Worm (Caenorhabditis elegans) whole organism, late embryonic: ENCODE data around the gene F44A6.3.

Experiments
- K09A11.1 ChIP-seq: sonication (generic microtip); optimal IDR thresholded peaks from 2 replicates; lab custom pipeline; 2017; ENCODE audit warnings: antibody characterized with exemption, mild to moderate bottlenecking, missing genetic modification characterization, missing compliant biosample characterization; ENCODE audit not compliant: insufficient read depth
- ceh-34 ChIP-seq: sonication (generic microtip); optimal IDR thresholded peaks from 2 replicates; lab custom pipeline; 2016; ENCODE audit warnings: mild to moderate bottlenecking, missing genetic modification characterization, missing compliant biosample characterization
- ceh-6 ChIP-seq: fragments of 200-800 bp; sonication (Bioruptor generic); optimal IDR thresholded peaks from 2 replicates; lab custom pipeline; 2018; ENCODE audit warnings: mild to moderate bottlenecking, missing genetic modification characterization, missing compliant biosample characterization
- elt-2 ChIP-seq: sonication (generic microtip); optimal IDR thresholded peaks from 2 replicates; lab custom pipeline; 2016; ENCODE audit warnings: missing genetic modification reagents, missing genetic modification characterization, missing compliant biosample characterization
- ets-4 ChIP-seq: sonication (generic microtip); optimal IDR thresholded peaks from 2 replicates; lab custom pipeline; 2016; ENCODE audit warnings: missing genetic modification characterization, missing compliant biosample characterization
- hlh-30 ChIP-seq: sonication (generic microtip); optimal IDR thresholded peaks from 2 replicates; lab custom pipeline; 2017; ENCODE audit warnings: antibody characterized with exemption, missing genetic modification characterization, missing compliant biosample characterization; ENCODE audit not compliant: insufficient read depth
- hlh-6 ChIP-seq: sonication (generic microtip); optimal IDR thresholded peaks from 2 replicates; lab custom pipeline; 2016; ENCODE audit warnings: missing genotype, missing genetic modification characterization, missing compliant biosample characterization
- nhr-11 ChIP-seq: fragments of 150-350 bp; optimal IDR thresholded peaks from 2 replicates; lab custom pipeline; 2014; ENCODE audit warnings: missing biosample characterization, missing genetic modification characterization
- pha-4 ChIP-seq: fragments of 150-350 bp; optimal IDR thresholded peaks from 2 replicates; lab custom pipeline; 2018; ENCODE audit warnings: missing biosample characterization, missing genetic modification reagents, missing genetic modification characterization
- ref-2 ChIP-seq: sonication (generic microtip); optimal IDR thresholded peaks from 2 replicates; lab custom pipeline; 2016; ENCODE audit warnings: missing genetic modification characterization, missing compliant biosample characterization
- rnt-1 ChIP-seq: sonication (generic microtip); optimal IDR thresholded peaks from 2 replicates; lab custom pipeline; 2016; ENCODE audit warnings: missing genetic modification characterization, missing compliant biosample characterization
- sox-2 ChIP-seq: fragments of 200-800 bp; sonication (Bioruptor generic); IDR thresholded peaks from 2 replicates; pipeline ENCODE4 v1.3.6; 2022; ENCODE audit warnings: missing genetic modification reagents, missing genetic modification characterization, missing compliant biosample characterization
- tbx-2 ChIP-seq: sonication (generic microtip); optimal IDR thresholded peaks from 2 replicates; lab custom pipeline; 2016; ENCODE audit warnings: missing genetic modification characterization, missing compliant biosample characterization
- unc-86 ChIP-seq: sonication (generic microtip); optimal IDR thresholded peaks from 2 replicates; lab custom pipeline; 2016; ENCODE audit warnings: missing genetic modification characterization, missing compliant biosample characterization

DNA sequence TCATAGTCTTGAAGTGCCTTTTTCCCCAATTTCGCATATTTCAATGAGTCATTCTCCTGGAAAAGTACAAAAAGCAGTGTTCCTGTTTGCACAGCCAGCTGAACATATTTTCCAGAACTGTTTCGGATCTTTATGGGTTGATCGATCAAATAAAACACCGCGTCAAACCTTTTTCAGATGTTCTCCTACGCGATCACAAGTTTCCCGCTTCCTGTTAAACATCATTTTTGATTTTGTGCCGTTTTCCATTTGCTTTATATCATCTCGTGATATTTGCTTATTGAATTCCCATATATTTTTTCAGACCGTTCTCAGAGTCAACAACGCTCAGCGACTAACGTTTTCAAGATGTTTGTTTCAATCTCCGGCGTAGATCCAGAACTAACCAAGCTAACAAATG, 37.9 kb upstream of the F44A6.3 start, which contains the start of gene C07A4.3:
- no peak for TF ChIP-seq K09A11.1 (tag; lab: Kevin White, UChicago)
- no peak for TF ChIP-seq nhr-11 (tag; lab: Kevin White, UChicago)
- no peak for TF ChIP-seq ceh-6
- TF ChIP-seq sox-2 (GFP tag; lab: Robert Waterston, UW), result no peak
- no peak for TF ChIP-seq hlh-30 (tag; lab: Kevin White, UChicago)
- TF ChIP-seq rnt-1, result no peak
- no peak for TF ChIP-seq elt-2 (tag; lab: Kevin White, UChicago)
- no peak for TF ChIP-seq ets-4 (tag; lab: Kevin White, UChicago)
- TF ChIP-seq hlh-6 (tag; lab: Kevin White, UChicago), result no peak
- TF ChIP-seq unc-86 (tag; lab: Kevin White, UChicago), result no peak
- TF ChIP-seq pha-4 (tag; lab: Kevin White, UChicago), result no peak
- TF ChIP-seq ref-2 (tag; lab: Kevin White, UChicago), result no peak
- no peak for TF ChIP-seq ceh-34 (tag; lab: Kevin White, UChicago)
- TF ChIP-seq tbx-2 (tag; lab: Kevin White, UChicago), result no peak
